Worm (Caenorhabditis elegans) whole organism, L2 larva: ENCODE measurements around the gene T26C5.3.

ENCODE experiments used
- C34F6.9 ChIP-seq: fragments of 150-350 bp; optimal IDR thresholded peaks from 2 replicates; lab custom pipeline; 2014; ENCODE audit warnings: missing biosample characterization, missing genetic modification characterization
- R02D3.7 ChIP-seq: fragments of 150-350 bp; optimal IDR thresholded peaks from 2 replicates; lab custom pipeline; 2014; ENCODE audit warnings: missing biosample characterization, missing genetic modification characterization
- Y55F3AM.14 ChIP-seq: fragments of 200-800 bp; sonication (Bioruptor generic); optimal IDR thresholded peaks from 2 replicates; lab custom pipeline; 2018; ENCODE audit warnings: mild to moderate bottlenecking, missing genetic modification characterization, missing compliant biosample characterization
- ZK546.5 ChIP-seq: sonication (generic microtip); optimal IDR thresholded peaks from 2 replicates; lab custom pipeline; 2017; ENCODE audit warnings: missing biosample characterization, missing genetic modification characterization
- aly-2 ChIP-seq: fragments of 150-350 bp; optimal IDR thresholded peaks from 2 replicates; lab custom pipeline; 2014; ENCODE audit warnings: missing biosample characterization, missing genetic modification characterization
- ama-1 ChIP-seq: fragments of 150-350 bp; optimal IDR thresholded peaks from 2 replicates; lab custom pipeline; 2018; ENCODE audit warnings: inconsistent platforms
- blmp-1 ChIP-seq: sonication (generic microtip); optimal IDR thresholded peaks from 2 replicates; lab custom pipeline; 2017; ENCODE audit warnings: missing genetic modification characterization, mild to moderate bottlenecking, missing compliant biosample characterization, antibody characterized with exemption, moderate library complexity; ENCODE audit not compliant: insufficient read depth
- ceh-82 ChIP-seq: fragments of 150-350 bp; optimal IDR thresholded peaks from 2 replicates; lab custom pipeline; 2014; ENCODE audit warnings: missing biosample characterization, missing genetic modification characterization
- crh-2 ChIP-seq: sonication (generic microtip); optimal IDR thresholded peaks from 2 replicates; lab custom pipeline; 2017; ENCODE audit warnings: missing biosample characterization, missing genetic modification characterization
- dmd-4 ChIP-seq: sonication (generic microtip); optimal IDR thresholded peaks from 2 replicates; lab custom pipeline; 2017; ENCODE audit warnings: missing biosample characterization, missing genetic modification characterization
- egl-27 ChIP-seq: sonication (generic microtip); optimal IDR thresholded peaks from 3 replicates; lab custom pipeline; 2017; ENCODE audit warnings: missing biosample characterization, missing genetic modification reagents, missing genetic modification characterization
- elt-1 ChIP-seq: fragments of 150-350 bp; optimal IDR thresholded peaks from 2 replicates; lab custom pipeline; 2014; ENCODE audit warnings: missing biosample characterization, missing genetic modification characterization
- gmeb-1 ChIP-seq: fragments of 150-350 bp; optimal IDR thresholded peaks from 2 replicates; lab custom pipeline; 2014; ENCODE audit warnings: missing biosample characterization, missing genetic modification characterization
- lsy-2 ChIP-seq, 2 experiments: fragments of 150-350 bp in 1 of 2; sonication (generic microtip) in 1 of 2; optimal IDR thresholded peaks; 2 replicates each; lab custom pipeline; 2014 to 2017; ENCODE audit warnings: missing biosample characterization in 2 of 2, missing genetic modification characterization in 2 of 2
- mdl-1 ChIP-seq, 2 experiments: fragments of 150-350 bp in 1 of 2; sonication (generic microtip) in 1 of 2; optimal IDR thresholded peaks; 2 replicates each; lab custom pipeline; 2017; ENCODE audit warnings: missing biosample characterization in 2 of 2, missing genetic modification characterization in 2 of 2
- nhr-11 ChIP-seq: fragments of 150-350 bp; optimal IDR thresholded peaks from 2 replicates; lab custom pipeline; 2014; ENCODE audit warnings: missing biosample characterization, missing genetic modification characterization
- nhr-129 ChIP-seq: fragments of 150-350 bp; optimal IDR thresholded peaks from 2 replicates; lab custom pipeline; 2014; ENCODE audit warnings: missing biosample characterization, missing genetic modification characterization
- nhr-23 ChIP-seq: fragments of 150-350 bp; optimal IDR thresholded peaks from 2 replicates; lab custom pipeline; 2014; ENCODE audit warnings: missing biosample characterization, missing genetic modification reagents, missing genetic modification characterization
- nhr-25 ChIP-seq: fragments of 150-350 bp; sonication (generic microtip); optimal IDR thresholded peaks from 3 replicates; lab custom pipeline; 2014; ENCODE audit warnings: missing biosample characterization, missing genetic modification characterization
- nhr-6 ChIP-seq: fragments of 150-350 bp; optimal IDR thresholded peaks from 2 replicates; lab custom pipeline; 2014; ENCODE audit warnings: missing biosample characterization, missing genetic modification characterization
- peb-1 ChIP-seq: fragments of 150-350 bp; optimal IDR thresholded peaks from 2 replicates; lab custom pipeline; 2014; ENCODE audit warnings: missing biosample characterization, missing genetic modification characterization
- sem-4 ChIP-seq: fragments of 150-350 bp; optimal IDR thresholded peaks from 2 replicates; lab custom pipeline; 2014; ENCODE audit warnings: missing biosample characterization, missing genetic modification reagents, missing genetic modification characterization
- skn-1 ChIP-seq: sonication (generic microtip); optimal IDR thresholded peaks from 2 replicates; lab custom pipeline; 2017; ENCODE audit warnings: missing biosample characterization, missing genetic modification characterization
- sma-3 ChIP-seq: sonication (generic microtip); optimal IDR thresholded peaks from 2 replicates; lab custom pipeline; 2016; ENCODE audit warnings: missing genetic modification reagents, missing genetic modification characterization, missing compliant biosample characterization
- sma-9 ChIP-seq, 2 experiments: fragments of 150-350 bp in 1 of 2; sonication (generic microtip) in 1 of 2; optimal IDR thresholded peaks; 2 replicates each; lab custom pipeline; 2014 to 2016; ENCODE audit warnings: missing genetic modification characterization in 2 of 2, mild to moderate bottlenecking in 1 of 2, missing biosample characterization in 1 of 2, missing compliant biosample characterization in 1 of 2, missing genetic modification reagents in 1 of 2, moderate library complexity in 1 of 2
- snpc-4 ChIP-seq: fragments of 150-350 bp; optimal IDR thresholded peaks from 2 replicates; lab custom pipeline; 2014; ENCODE audit warnings: missing biosample characterization, missing genetic modification characterization
- unc-39 ChIP-seq: fragments of 150-350 bp; optimal IDR thresholded peaks from 2 replicates; lab custom pipeline; 2014; ENCODE audit warnings: missing biosample characterization, missing genetic modification characterization
- unc-55 ChIP-seq: fragments of 150-350 bp; sonication (generic microtip); optimal IDR thresholded peaks from 3 replicates; lab custom pipeline; 2014; ENCODE audit warnings: missing biosample characterization, missing genetic modification reagents, missing genetic modification characterization
- unc-62 ChIP-seq: fragments of 150-350 bp; optimal IDR thresholded peaks from 2 replicates; lab custom pipeline; 2014; ENCODE audit warnings: missing biosample characterization, missing genetic modification reagents, missing genetic modification characterization
- zag-1 ChIP-seq: fragments of 150-350 bp; optimal IDR thresholded peaks from 2 replicates; lab custom pipeline; 2014; ENCODE audit warnings: missing biosample characterization, missing genetic modification characterization
- ztf-1 ChIP-seq: fragments of 200-800 bp; sonication (Bioruptor generic); conservative IDR thresholded peaks from 2 replicates; pipeline ENCODE4 v1.3.6; 2022; ENCODE audit warnings: missing genetic modification characterization, missing compliant biosample characterization
- ztf-11 ChIP-seq: sonication (generic microtip); optimal IDR thresholded peaks from 2 replicates; lab custom pipeline; 2017; ENCODE audit warnings: missing biosample characterization, missing genetic modification characterization
- ztf-4 ChIP-seq: fragments of 150-350 bp; optimal IDR thresholded peaks from 2 replicates; lab custom pipeline; 2014; ENCODE audit warnings: missing biosample characterization, missing genetic modification characterization

T26C5.3 gene

ce11 chrII:9250422-9250821 lies 14.0 kb downstream of the T26C5.3 start, which contains the start of gene T26C5.4:
TSS of gene T26C5.4 (minus strand) at chrII:9250522.
- TF ChIP-seq R02D3.7 (tag; lab: Kevin White, UChicago): no peak
- TF ChIP-seq gmeb-1 (tag; lab: Kevin White, UChicago): no peak
- TF ChIP-seq nhr-23 (tag; lab: Kevin White, UChicago): no peak
- TF ChIP-seq nhr-6 (tag; lab: Kevin White, UChicago): no peak
- TF ChIP-seq elt-1 (tag; lab: Kevin White, UChicago): no peak
- TF ChIP-seq dmd-4: no peak

DNA sequence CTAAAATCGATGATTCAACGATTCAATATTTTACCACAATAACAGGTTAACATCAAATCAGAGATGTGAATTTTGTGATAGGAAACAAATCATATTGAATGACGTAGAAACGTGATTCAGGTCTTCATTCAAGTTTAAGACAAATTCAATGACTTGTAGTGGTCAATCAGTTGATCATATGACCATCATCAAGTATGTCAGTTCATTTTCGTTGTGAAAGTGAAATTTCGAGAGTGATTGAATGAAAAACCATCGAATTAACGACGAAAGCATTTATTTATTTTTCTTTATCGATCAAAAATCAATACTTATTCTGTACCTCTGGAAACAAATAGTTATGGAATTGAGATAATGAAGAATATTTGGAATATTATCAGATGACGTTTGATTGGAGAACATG lies 15.1 kb downstream of the T26C5.3 start:
- TF ChIP-seq blmp-1 (tag; lab: Kevin White, UChicago) (peak; percentile 86), nhr-25 (tag; lab: Kevin White, UChicago) (peak; percentile 65), dmd-4 (no peak)

DNA sequence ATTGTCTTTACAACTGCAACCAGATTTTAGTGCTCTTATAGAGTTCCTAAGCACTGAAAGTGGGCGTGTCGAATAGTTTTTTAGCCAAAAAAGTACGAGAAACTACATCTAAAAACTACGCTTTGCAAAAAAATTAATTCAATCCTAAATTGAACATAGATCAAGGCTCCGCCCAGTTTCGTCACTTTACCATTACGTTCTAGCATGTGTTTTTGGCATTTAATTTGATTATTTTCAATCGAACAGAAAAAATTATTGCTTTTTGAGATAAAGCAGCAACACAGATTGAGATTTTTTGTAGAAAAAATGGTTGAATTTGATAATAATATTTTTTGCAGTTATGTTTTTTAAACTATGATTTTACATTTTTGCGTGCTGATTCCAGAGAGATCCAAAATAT lies 17.8 kb downstream of the T26C5.3 start, which contains the start of gene nlp-82:
TSS of gene nlp-82 (minus strand) at position 101 of the 400 bp plus-strand sequence.
- TF ChIP-seq ztf-4 (tag; lab: Kevin White, UChicago): no peak
- no peak for TF ChIP-seq ceh-82
- no peak for TF ChIP-seq nhr-11 (tag; lab: Kevin White, UChicago)
- no peak for TF ChIP-seq ZK546.5
- TF ChIP-seq unc-55: no peak
- TF ChIP-seq skn-1: no peak
- TF ChIP-seq, all 48 proteins: peak for 0

DNA sequence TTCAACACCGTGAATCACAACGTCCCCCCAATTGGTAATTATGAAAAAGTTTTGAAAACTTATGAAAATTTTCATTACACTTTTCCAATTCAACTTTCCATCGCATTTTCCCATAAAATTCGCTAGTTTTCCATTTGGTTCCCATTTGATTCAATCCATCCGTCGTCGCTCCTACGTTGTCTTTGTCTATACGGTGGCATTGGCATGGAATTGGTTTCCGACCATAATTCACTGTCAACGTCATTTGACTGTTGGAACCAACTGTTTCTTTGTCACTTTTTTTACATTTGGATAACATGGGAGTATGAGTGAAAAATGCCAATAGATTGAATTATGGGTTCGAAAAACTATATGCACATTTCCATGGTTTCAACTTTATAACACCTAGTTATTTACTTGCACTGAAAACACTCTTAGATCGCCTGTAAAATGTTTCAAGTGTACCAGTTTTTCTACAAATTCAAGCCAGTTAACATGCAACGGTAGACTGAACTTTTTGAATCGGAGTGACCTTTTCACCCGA lies 21.7 kb downstream of the T26C5.3 start:
- TF ChIP-seq ztf-11 (no peak), nhr-11 (tag; lab: Kevin White, UChicago) (no peak), ztf-1 (GFP tag; lab: Robert Waterston, UW) (no peak), snpc-4 (tag; lab: Kevin White, UChicago) (no peak), egl-27 (no peak), lsy-2 (tag; optimal IDR thresholded peaks at IDR 0.05; lab: Kevin White, UChicago) (no peak), crh-2 (tag; lab: Kevin White, UChicago) (no peak), skn-1 (no peak), Y55F3AM.14 (GFP tag; lab: Kevin White, UChicago) (no peak), unc-55 (no peak), sma-3 (GFP tag; lab: Kevin White, UChicago) (no peak), mdl-1 (tag; optimal IDR thresholded peaks at IDR 0.05; lab: Kevin White, UChicago) (no peak), sem-4 (tag; lab: Kevin White, UChicago) (no peak), aly-2 (no peak), nhr-25 (tag; lab: Kevin White, UChicago) (no peak), peb-1 (no peak), nhr-23 (tag; lab: Kevin White, UChicago) (no peak), unc-39 (tag; lab: Kevin White, UChicago) (no peak), nhr-6 (tag; lab: Kevin White, UChicago) (no peak), unc-62 (GFP tag; lab: Kevin White, UChicago) (no peak)

DNA sequence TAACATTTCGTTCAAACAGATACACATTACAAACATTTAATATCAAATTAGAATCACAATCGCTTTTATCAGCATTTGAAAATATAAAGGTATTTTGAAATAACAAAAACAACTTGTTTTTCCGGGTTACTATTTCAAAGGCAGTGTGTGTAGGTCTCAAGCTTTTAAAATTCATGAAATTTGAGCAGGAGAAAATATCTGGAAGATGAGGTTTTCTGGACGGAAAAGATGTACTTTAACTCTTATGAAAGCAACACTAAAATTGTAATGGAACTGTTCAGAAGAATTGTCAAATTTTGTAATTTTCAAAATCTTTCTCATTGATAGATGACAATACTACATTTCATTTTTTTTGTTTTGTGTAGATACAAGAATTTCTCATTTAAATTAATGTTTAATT lies 22.2 kb downstream of the T26C5.3 start:
- no peak for TF ChIP-seq nhr-25 (tag; lab: Kevin White, UChicago)

- TF ChIP-seq sma-9 (GFP tag; optimal IDR thresholded peaks at IDR 0.05; lab: Kevin White, UChicago) (peak; percentile 16), sma-9 (tag; optimal IDR thresholded peaks at IDR 0.05; lab: Kevin White, UChicago) (no peak), blmp-1 (tag; lab: Kevin White, UChicago) (peak; percentile 36), zag-1 (tag; lab: Kevin White, UChicago) (no peak), C34F6.9 (tag; lab: Kevin White, UChicago) (peak; percentile 1), ama-1 (lab: Kevin White, UChicago) (no peak), unc-55 (no peak), nhr-129 (peak; percentile 51), nhr-25 (tag; lab: Kevin White, UChicago) (peak; percentile 28)
Observed at ce11 chrII:9260026-9260425, 23.6 kb downstream of the T26C5.3 start.
